Worm (Caenorhabditis elegans): ENCODE measurements around the gene oac-40.

oac-40 gene

ce11 chrV:9054771-9055170, 38.2 kb downstream of the oac-40 start, which contains the start of gene swm-1:
swm-1 (minus strand) TSS chrV:9054871.
- TF ChIP-seq ceh-82 (tag; optimal IDR thresholded peaks at IDR 0.05) (no peak), nhr-25 (tag; optimal IDR thresholded peaks at IDR 0.05) (no peak), lin-39 (tag; optimal IDR thresholded peaks at IDR 0.05) (no peak), mbf-1 (tag; optimal IDR thresholded peaks at IDR 0.05) (no peak), egl-27 (tag; optimal IDR thresholded peaks at IDR 0.05) (no peak), nhr-77 (tag; optimal IDR thresholded peaks at IDR 0.05) (no peak), nhr-10 (tag; optimal IDR thresholded peaks at IDR 0.05) (no peak), ceh-16 (tag; optimal IDR thresholded peaks at IDR 0.05) (no peak), nhr-11 (tag; optimal IDR thresholded peaks at IDR 0.05) (no peak)

- TF ChIP-seq nhr-21 (tag; optimal IDR thresholded peaks at IDR 0.05): peak; percentile 11
- TF ChIP-seq nhr-237 (tag; optimal IDR thresholded peaks at IDR 0.05): no peak
Measured at ce11 chrV:9055644-9056043, 39.1 kb downstream of the oac-40 start.

- TF ChIP-seq sem-4 (tag; optimal IDR thresholded peaks at IDR 0.05) (no peak), blmp-1 (tag; optimal IDR thresholded peaks at IDR 0.05; ENCODE audit: insufficient read depth) (no peak), peb-1 (tag; optimal IDR thresholded peaks at IDR 0.05) (no peak), mdl-1 (tag; optimal IDR thresholded peaks at IDR 0.05) (no peak), zag-1 (tag; optimal IDR thresholded peaks at IDR 0.05) (no peak), nhr-129 (tag; optimal IDR thresholded peaks at IDR 0.05) (no peak), ama-1 (optimal IDR thresholded peaks at IDR 0.05) (no peak), Y55F3AM.14 (GFP tag; optimal IDR thresholded peaks at IDR 0.05) (no peak), nhr-77 (tag; optimal IDR thresholded peaks at IDR 0.05) (no peak), gmeb-1 (tag; optimal IDR thresholded peaks at IDR 0.05) (no peak), C34F6.9 (tag; optimal IDR thresholded peaks at IDR 0.05) (no peak), unc-39 (tag; optimal IDR thresholded peaks at IDR 0.05) (no peak), nhr-11 (tag; optimal IDR thresholded peaks at IDR 0.05) (no peak), aly-2 (tag; optimal IDR thresholded peaks at IDR 0.05) (no peak), ZK546.5 (tag; optimal IDR thresholded peaks at IDR 0.05) (no peak)
Measured at ce11 chrV:9056253-9056652, 39.7 kb downstream of the oac-40 start, which contains the start of gene C25E10.10. C25E10.10 (minus strand) TSS chrV:9056353.

ce11 chrV:9058627-9059026, 42.0 kb downstream of the oac-40 start, which contains the start of gene C25E10.11:
C25E10.11 (minus strand) TSS chrV:9058727.
- TF ChIP-seq nhr-6 (tag; optimal IDR thresholded peaks at IDR 0.05): no peak
- no peak for TF ChIP-seq skn-1 (tag; optimal IDR thresholded peaks at IDR 0.05)
- TF ChIP-seq alr-1 (tag; optimal IDR thresholded peaks at IDR 0.05): no peak
- TF ChIP-seq peb-1 (tag; optimal IDR thresholded peaks at IDR 0.05): no peak
- TF ChIP-seq unc-39 (tag; optimal IDR thresholded peaks at IDR 0.05): no peak
- no peak for TF ChIP-seq mdl-1 (tag; optimal IDR thresholded peaks at IDR 0.05)
- TF ChIP-seq nhr-10 (tag; optimal IDR thresholded peaks at IDR 0.05): no peak
- no peak for TF ChIP-seq lin-13 (GFP tag; optimal IDR thresholded peaks at IDR 0.05)
- no peak for TF ChIP-seq dmd-4 (tag; optimal IDR thresholded peaks at IDR 0.05)
- no peak for TF ChIP-seq nhr-25 (tag; optimal IDR thresholded peaks at IDR 0.05)

ce11 chrV:9059468-9059867, 42.9 kb downstream of the oac-40 start, which contains the start of the genes C25E10.16 and C25E10.13:
C25E10.16 (minus strand) TSS chrV:9059568.
C25E10.13 (plus strand) TSS chrV:9059723.
- no peak for TF ChIP-seq nhr-11 (tag; optimal IDR thresholded peaks at IDR 0.05)
- no peak for TF ChIP-seq mdl-1 (tag; optimal IDR thresholded peaks at IDR 0.05)
- TF ChIP-seq ceh-82 (tag; optimal IDR thresholded peaks at IDR 0.05): no peak
- no peak for TF ChIP-seq ztf-11 (tag; optimal IDR thresholded peaks at IDR 0.05)
- no peak for TF ChIP-seq nhr-77 (tag; optimal IDR thresholded peaks at IDR 0.05)

- TF ChIP-seq lsy-2 (tag; optimal IDR thresholded peaks at IDR 0.05) (no peak), lin-39 (tag; optimal IDR thresholded peaks at IDR 0.05) (no peak), elt-1 (tag; optimal IDR thresholded peaks at IDR 0.05) (no peak), snpc-4 (tag; optimal IDR thresholded peaks at IDR 0.05) (no peak), C34F6.9 (tag; optimal IDR thresholded peaks at IDR 0.05) (no peak), peb-1 (tag; optimal IDR thresholded peaks at IDR 0.05) (no peak), zag-1 (tag; optimal IDR thresholded peaks at IDR 0.05) (no peak), ama-1 (optimal IDR thresholded peaks at IDR 0.05) (no peak), nhr-25 (tag; optimal IDR thresholded peaks at IDR 0.05) (no peak), lin-13 (GFP tag; optimal IDR thresholded peaks at IDR 0.05) (no peak), mdl-1 (tag; optimal IDR thresholded peaks at IDR 0.05) (no peak), elt-3 (tag; optimal IDR thresholded peaks at IDR 0.05) (no peak), ceh-16 (tag; optimal IDR thresholded peaks at IDR 0.05) (no peak)
Measured at ce11 chrV:9062341-9062740, 45.8 kb downstream of the oac-40 start, which contains the start of gene C25E10.12. C25E10.12 (minus strand) TSS chrV:9062441.
